Worm (Caenorhabditis elegans) whole organism, L4 larva: ENCODE data around the gene ser-2.

Experiments
- spr-1 ChIP-seq: sonication (generic microtip); optimal IDR thresholded peaks from 2 replicates; lab custom pipeline; 2016; ENCODE audit warnings: mild to moderate bottlenecking, missing genetic modification characterization, missing compliant biosample characterization
- tra-1 ChIP-seq: fragments of 200-800 bp; sonication (Bioruptor generic); IDR thresholded peaks from 2 replicates; pipeline ENCODE4 v1.3.6; 2022; ENCODE audit warnings: missing genetic modification reagents, missing genetic modification characterization, missing compliant biosample characterization

DNA sequence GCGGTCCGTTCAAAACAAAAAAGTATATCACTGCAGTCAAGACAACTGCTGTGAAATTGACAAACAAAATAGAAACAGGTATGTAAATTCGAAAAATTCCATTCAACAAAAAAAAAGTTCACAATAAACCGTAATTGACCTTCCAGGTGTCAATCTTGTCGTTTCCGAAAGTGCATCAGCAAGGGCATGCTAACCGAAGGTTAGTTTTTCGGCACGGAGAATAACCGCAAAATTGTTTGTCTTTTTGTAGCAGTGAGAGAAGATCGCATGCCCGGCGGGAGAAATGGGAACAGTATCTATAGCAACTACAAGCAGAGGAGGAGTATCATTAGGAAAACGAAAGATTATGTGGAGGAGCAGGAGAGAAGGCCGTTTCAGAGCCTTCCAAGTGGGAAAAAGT is 9.9 kb upstream of the ser-2 start:
- TF ChIP-seq tra-1 (GFP tag; lab: Robert Waterston, UW): no peak
- no peak for TF ChIP-seq spr-1 (tag; lab: Kevin White, UChicago)
